Fruit fly (Drosophila melanogaster) whole organism, prepupa: ENCODE measurements around the gene Rbp.

Source experiments
- CG10631 ChIP-seq: fragments of 200-800 bp; sonication (Bioruptor generic); optimal IDR thresholded peaks from 2 replicates; lab custom pipeline; 2016; ENCODE audit warnings: missing biosample characterization, missing genetic modification characterization
- CG11762 ChIP-seq: fragments of 200-800 bp; sonication (Bioruptor generic); optimal IDR thresholded peaks from 3 replicates; lab custom pipeline; 2016; ENCODE audit warnings: missing biosample characterization, missing genetic modification characterization; ENCODE audit not compliant: insufficient read depth
- CG6808 ChIP-seq: fragments of 200-800 bp; sonication (Bioruptor generic); optimal IDR thresholded peaks from 3 replicates; lab custom pipeline; 2017; ENCODE audit warnings: missing biosample characterization, missing genetic modification characterization, mild to moderate bottlenecking, moderate library complexity, missing genetic modification reagents
- CG6854 ChIP-seq: fragments of 200-800 bp; sonication (Bioruptor generic); optimal IDR thresholded peaks from 2 replicates; lab custom pipeline; 2017; ENCODE audit warnings: missing biosample characterization, mild to moderate bottlenecking, missing genetic modification characterization
- CG8319 ChIP-seq: fragments of 200-800 bp; sonication (Bioruptor generic); optimal IDR thresholded peaks from 3 replicates; lab custom pipeline; 2016; ENCODE audit warnings: missing biosample characterization, missing genetic modification characterization
- Gug ChIP-seq: fragments of 200-800 bp; sonication (Bioruptor generic); IDR thresholded peaks from 2 replicates; pipeline ENCODE4 v1.3.6; 2022; ENCODE audit warnings: missing biosample characterization, missing genetic modification characterization
- Met ChIP-seq: fragments of 200-800 bp; sonication (Bioruptor generic); optimal IDR thresholded peaks from 3 replicates; lab custom pipeline; 2016; ENCODE audit warnings: missing biosample characterization, missing genetic modification characterization
- OdsH ChIP-seq: fragments of 200-800 bp; sonication (Bioruptor generic); optimal IDR thresholded peaks from 3 replicates; lab custom pipeline; 2016; ENCODE audit warnings: missing biosample characterization, missing genetic modification characterization
- acj6 ChIP-seq: fragments of 200-800 bp; sonication (Bioruptor generic); optimal IDR thresholded peaks from 3 replicates; lab custom pipeline; 2016; ENCODE audit warnings: missing biosample characterization, missing genetic modification characterization
- fd59A ChIP-seq: fragments of 200-800 bp; sonication (Bioruptor generic); optimal IDR thresholded peaks from 2 replicates; lab custom pipeline; 2017; ENCODE audit warnings: missing biosample characterization, mild to moderate bottlenecking, missing genetic modification characterization, missing genetic modification reagents
- lz ChIP-seq: fragments of 200-800 bp; sonication (Bioruptor generic); optimal IDR thresholded peaks from 3 replicates; lab custom pipeline; 2016; ENCODE audit warnings: missing biosample characterization, missing genetic modification characterization
- spab ChIP-seq: fragments of 200-800 bp; sonication (Bioruptor generic); optimal IDR thresholded peaks from 2 replicates; lab custom pipeline; 2017; ENCODE audit warnings: missing biosample characterization, mild to moderate bottlenecking, missing genetic modification characterization, missing genetic modification reagents
- ss ChIP-seq, 2 experiments: fragments of 200-800 bp; sonication (Bioruptor generic); optimal IDR thresholded peaks; 2 replicates in 1 of 2; 3 replicates in 1 of 2; lab custom pipeline; 2017 to 2018; ENCODE audit warnings: mild to moderate bottlenecking in 2 of 2, missing biosample characterization in 2 of 2, missing genetic modification characterization in 2 of 2, moderate library complexity in 1 of 2
- svp ChIP-seq: fragments of 200-800 bp; sonication (Bioruptor generic); peaks from one replicate; lab custom pipeline; 2016; ENCODE audit warnings: missing biosample characterization, missing genetic modification characterization

- TF ChIP-seq CG6854 (GFP tag; lab: Kevin White, UChicago) (no peak), acj6 (GFP tag; lab: Kevin White, UChicago) (no peak), Met (GFP tag; lab: Kevin White, UChicago) (no peak), svp (peak; percentile 93), Gug (GFP tag; lab: Robert Waterston, UW) (no peak), CG6808 (GFP tag; lab: Kevin White, UChicago) (no peak), CG10631 (GFP tag; lab: Kevin White, UChicago) (no peak), fd59A (GFP tag; lab: Kevin White, UChicago) (no peak), CG11762 (no peak), CG8319 (GFP tag; lab: Kevin White, UChicago) (no peak), lz (GFP tag; lab: Kevin White, UChicago) (no peak), ss (GFP tag; optimal IDR thresholded peaks at IDR 0.05; lab: Kevin White, UChicago) (no peak), OdsH (GFP tag; lab: Kevin White, UChicago) (no peak), spab (no peak)
Measured at dm6 chr3R:15447791-15448190, 73.4 kb downstream of the Rbp start.
